Fruit fly (Drosophila melanogaster): ENCODE measurements around the gene PCNA2.

PCNA2 gene

dm6 chr2L:19583926-19584392 lies at the start of gene PCNA2, which contains the start of gene CG10366:
PCNA2 (minus strand) TSS chr2L:19583990.
CG10366 (plus strand) TSS chr2L:19584235.
- TF ChIP-seq Rel (GFP tag; optimal IDR thresholded peaks at IDR 0.05), result no peak
- TF ChIP-seq Rel (tag; optimal IDR thresholded peaks at IDR 0.05), result peak; percentile 73
- peak; percentile 46 for TF ChIP-seq sv (GFP tag; optimal IDR thresholded peaks at IDR 0.05)
- TF ChIP-seq CG9705 (GFP tag; optimal IDR thresholded peaks at IDR 0.05), result peak; percentile 72
- TF ChIP-seq Myc (optimal IDR thresholded peaks at IDR 0.05), result peak; percentile 63
- no peak for TF ChIP-seq dl (GFP tag; optimal IDR thresholded peaks at IDR 0.05; ENCODE audit: insufficient read depth in 1 of 2, partially characterized antibody in 2 of 2)
- TF ChIP-seq HLH106 (tag; optimal IDR thresholded peaks at IDR 0.05), result peak; percentile 79
- TF ChIP-seq lola (GFP tag; optimal IDR thresholded peaks at IDR 0.05), result no peak
- peak; percentile 76 for TF ChIP-seq h (GFP tag; optimal IDR thresholded peaks at IDR 0.05)
- TF ChIP-seq ey (GFP tag; optimal IDR thresholded peaks at IDR 0.05), result peak; percentile 80
- no peak for TF ChIP-seq dmrt93B (GFP tag; optimal IDR thresholded peaks at IDR 0.05)
- no peak for TF ChIP-seq sage (GFP tag; optimal IDR thresholded peaks at IDR 0.05)
- TF ChIP-seq dsf (GFP tag; optimal IDR thresholded peaks at IDR 0.05; ENCODE audit: borderline replicate concordance), result no peak
- TF ChIP-seq foxo (GFP tag; optimal IDR thresholded peaks at IDR 0.05), result peak in 1 of 2 experiments; percentile 84
- peak; percentile 47 for TF ChIP-seq psq (GFP tag; optimal IDR thresholded peaks at IDR 0.05)
- TF ChIP-seq tai (GFP tag; optimal IDR thresholded peaks at IDR 0.05), result no peak
- peak; percentile 49 for TF ChIP-seq Jra (GFP tag; optimal IDR thresholded peaks at IDR 0.05)
- no peak for TF ChIP-seq Abd-B (GFP tag; optimal IDR thresholded peaks at IDR 0.05)
- no peak for TF ChIP-seq Vsx2 (GFP tag; optimal IDR thresholded peaks at IDR 0.05; ENCODE audit: partially characterized antibody)
- peak; percentile 68 for TF ChIP-seq br (GFP tag; optimal IDR thresholded peaks at IDR 0.05)
- TF ChIP-seq woc (GFP tag; optimal IDR thresholded peaks at IDR 0.05), result peak; percentile 13
- no peak for TF ChIP-seq GATAd (GFP tag; optimal IDR thresholded peaks at IDR 0.05)
- TF ChIP-seq jim (GFP tag; optimal IDR thresholded peaks at IDR 0.05), result peak; percentile 35
- TF ChIP-seq OdsH (GFP tag; optimal IDR thresholded peaks at IDR 0.05), result peak; percentile 69
- no peak for TF ChIP-seq Hnf4 (GFP tag; optimal IDR thresholded peaks at IDR 0.05)
- no peak for TF ChIP-seq CrebA (GFP tag; optimal IDR thresholded peaks at IDR 0.05; ENCODE audit: borderline replicate concordance)
- peak; percentile 78 for TF ChIP-seq rgr (GFP tag; optimal IDR thresholded peaks at IDR 0.05)
- TF ChIP-seq fru (GFP tag; optimal IDR thresholded peaks at IDR 0.05), result peak; percentile 64
- TF ChIP-seq usp (GFP tag; optimal IDR thresholded peaks at IDR 0.05), result no peak
- peak; percentile 66 for TF ChIP-seq Sp1 (GFP tag; optimal IDR thresholded peaks at IDR 0.05)

- no peak for TF ChIP-seq rgr (GFP tag; optimal IDR thresholded peaks at IDR 0.05)
- no peak for TF ChIP-seq jim (GFP tag; optimal IDR thresholded peaks at IDR 0.05)
- no peak for TF ChIP-seq dsf (GFP tag; optimal IDR thresholded peaks at IDR 0.05; ENCODE audit: borderline replicate concordance)
- TF ChIP-seq sage (GFP tag; optimal IDR thresholded peaks at IDR 0.05), result no peak
- no peak for TF ChIP-seq dmrt93B (GFP tag; optimal IDR thresholded peaks at IDR 0.05)
- TF ChIP-seq CG32264 (GFP tag; optimal IDR thresholded peaks at IDR 0.05), result no peak
- TF ChIP-seq OdsH (GFP tag; optimal IDR thresholded peaks at IDR 0.05), result no peak
- no peak for TF ChIP-seq Dif (GFP tag; optimal IDR thresholded peaks at IDR 0.05; ENCODE audit: partially characterized antibody)
- TF ChIP-seq foxo (GFP tag; optimal IDR thresholded peaks at IDR 0.05), result no peak
- no peak for TF ChIP-seq Sp1 (GFP tag; optimal IDR thresholded peaks at IDR 0.05)
- TF ChIP-seq woc (GFP tag; optimal IDR thresholded peaks at IDR 0.05), result no peak
- TF ChIP-seq Jra (GFP tag; optimal IDR thresholded peaks at IDR 0.05), result no peak
- no peak for TF ChIP-seq Hnf4 (GFP tag; optimal IDR thresholded peaks at IDR 0.05)
- no peak for TF ChIP-seq dl (GFP tag; optimal IDR thresholded peaks at IDR 0.05; ENCODE audit: insufficient read depth in 1 of 2, partially characterized antibody in 2 of 2)
- TF ChIP-seq br (GFP tag; optimal IDR thresholded peaks at IDR 0.05), result no peak
- no peak for TF ChIP-seq Mio (GFP tag; optimal IDR thresholded peaks at IDR 0.05)
These were observed 44.2 kb upstream of the PCNA2 start for dm6 chr2L:19628002-19628401.

- TF ChIP-seq Jra (GFP tag; optimal IDR thresholded peaks at IDR 0.05) (no peak), ey (GFP tag; optimal IDR thresholded peaks at IDR 0.05) (no peak), sage (GFP tag; optimal IDR thresholded peaks at IDR 0.05) (no peak), pan (optimal IDR thresholded peaks at IDR 0.05) (no peak)
These were observed 22.5 kb upstream of the PCNA2 start, which contains the start of gene CG46244 for dm6 chr2L:19606318-19606717. CG46244 (plus strand) TSS chr2L:19606569.

- TF ChIP-seq brk (GFP tag; optimal IDR thresholded peaks at IDR 0.05) (no peak), psq (GFP tag; optimal IDR thresholded peaks at IDR 0.05) (no peak), Sp1 (GFP tag; optimal IDR thresholded peaks at IDR 0.05) (no peak), sage (GFP tag; optimal IDR thresholded peaks at IDR 0.05) (no peak), Hr83 (GFP tag; optimal IDR thresholded peaks at IDR 0.05; ENCODE audit: poor library complexity, severe bottlenecking) (no peak), ey (GFP tag; optimal IDR thresholded peaks at IDR 0.05) (no peak), CG9705 (GFP tag; optimal IDR thresholded peaks at IDR 0.05) (no peak), Dfd (GFP tag; optimal IDR thresholded peaks at IDR 0.05) (no peak), dsf (GFP tag; optimal IDR thresholded peaks at IDR 0.05; ENCODE audit: borderline replicate concordance) (no peak), Rel (GFP tag; optimal IDR thresholded peaks at IDR 0.05) (no peak), Rel (tag; optimal IDR thresholded peaks at IDR 0.05) (no peak), Abd-B (GFP tag; optimal IDR thresholded peaks at IDR 0.05) (no peak), rgr (GFP tag; optimal IDR thresholded peaks at IDR 0.05) (no peak), CrebA (GFP tag; optimal IDR thresholded peaks at IDR 0.05; ENCODE audit: borderline replicate concordance) (no peak)
These were observed 21.7 kb upstream of the PCNA2 start for dm6 chr2L:19605365-19605921.

Measured in whole organism, wandering third instar larva.